Worm (Caenorhabditis elegans) whole organism, L2 larva: Measurements from ENCODE around the gene act-1.

ENCODE experiments used
- F13H6.1 ChIP-seq: sonication (generic microtip); optimal IDR thresholded peaks from 2 replicates; lab custom pipeline; 2016; ENCODE audit warnings: missing genetic modification characterization, missing compliant biosample characterization
- R02D3.7 ChIP-seq: fragments of 150-350 bp; optimal IDR thresholded peaks from 2 replicates; lab custom pipeline; 2014; ENCODE audit warnings: missing biosample characterization, missing genetic modification characterization
- ZK546.5 ChIP-seq: sonication (generic microtip); optimal IDR thresholded peaks from 2 replicates; lab custom pipeline; 2017; ENCODE audit warnings: missing biosample characterization, missing genetic modification characterization
- alr-1 ChIP-seq: fragments of 150-350 bp; optimal IDR thresholded peaks from 2 replicates; lab custom pipeline; 2014; ENCODE audit warnings: missing biosample characterization, missing genetic modification characterization
- ama-1 ChIP-seq: fragments of 150-350 bp; optimal IDR thresholded peaks from 2 replicates; lab custom pipeline; 2018; ENCODE audit warnings: inconsistent platforms
- blmp-1 ChIP-seq: sonication (generic microtip); optimal IDR thresholded peaks from 2 replicates; lab custom pipeline; 2017; ENCODE audit warnings: missing genetic modification characterization, mild to moderate bottlenecking, missing compliant biosample characterization, antibody characterized with exemption, moderate library complexity; ENCODE audit not compliant: insufficient read depth
- ceh-82 ChIP-seq: fragments of 150-350 bp; optimal IDR thresholded peaks from 2 replicates; lab custom pipeline; 2014; ENCODE audit warnings: missing biosample characterization, missing genetic modification characterization
- crh-2 ChIP-seq: sonication (generic microtip); optimal IDR thresholded peaks from 2 replicates; lab custom pipeline; 2017; ENCODE audit warnings: missing biosample characterization, missing genetic modification characterization
- dmd-4 ChIP-seq: sonication (generic microtip); optimal IDR thresholded peaks from 2 replicates; lab custom pipeline; 2017; ENCODE audit warnings: missing biosample characterization, missing genetic modification characterization
- elt-1 ChIP-seq: fragments of 150-350 bp; optimal IDR thresholded peaks from 2 replicates; lab custom pipeline; 2014; ENCODE audit warnings: missing biosample characterization, missing genetic modification characterization
- elt-3 ChIP-seq: sonication (generic microtip); optimal IDR thresholded peaks from 2 replicates; lab custom pipeline; 2017; ENCODE audit warnings: missing biosample characterization, missing genetic modification characterization
- fos-1 ChIP-seq: fragments of 150-350 bp; optimal IDR thresholded peaks from 2 replicates; lab custom pipeline; 2014; ENCODE audit warnings: missing biosample characterization, missing genetic modification characterization
- gmeb-1 ChIP-seq: fragments of 150-350 bp; optimal IDR thresholded peaks from 2 replicates; lab custom pipeline; 2014; ENCODE audit warnings: missing biosample characterization, missing genetic modification characterization
- lin-13 ChIP-seq: fragments of 150-350 bp; optimal IDR thresholded peaks from 2 replicates; lab custom pipeline; 2014; ENCODE audit warnings: missing biosample characterization, missing genetic modification reagents, missing genetic modification characterization
- mbf-1 ChIP-seq: sonication (generic microtip); optimal IDR thresholded peaks from 2 replicates; lab custom pipeline; 2017; ENCODE audit warnings: missing biosample characterization, missing genetic modification characterization
- mdl-1 ChIP-seq, 2 experiments: fragments of 150-350 bp in 1 of 2; sonication (generic microtip) in 1 of 2; optimal IDR thresholded peaks; 2 replicates each; lab custom pipeline; 2017; ENCODE audit warnings: missing biosample characterization in 2 of 2, missing genetic modification characterization in 2 of 2
- nhr-10 ChIP-seq: sonication (generic microtip); optimal IDR thresholded peaks from 2 replicates; lab custom pipeline; 2017; ENCODE audit warnings: missing biosample characterization, missing genetic modification characterization
- nhr-11 ChIP-seq: fragments of 150-350 bp; optimal IDR thresholded peaks from 2 replicates; lab custom pipeline; 2014; ENCODE audit warnings: missing biosample characterization, missing genetic modification characterization
- nhr-12 ChIP-seq: fragments of 150-350 bp; optimal IDR thresholded peaks from 2 replicates; lab custom pipeline; 2014; ENCODE audit warnings: missing biosample characterization, missing genetic modification characterization
- nhr-129 ChIP-seq: fragments of 150-350 bp; optimal IDR thresholded peaks from 2 replicates; lab custom pipeline; 2014; ENCODE audit warnings: missing biosample characterization, missing genetic modification characterization
- nhr-21 ChIP-seq: fragments of 150-350 bp; optimal IDR thresholded peaks from 2 replicates; lab custom pipeline; 2014; ENCODE audit warnings: missing biosample characterization, missing genetic modification characterization
- nhr-237 ChIP-seq: fragments of 150-350 bp; optimal IDR thresholded peaks from 2 replicates; lab custom pipeline; 2014; ENCODE audit warnings: missing biosample characterization, missing genetic modification characterization
- nhr-25 ChIP-seq: fragments of 150-350 bp; sonication (generic microtip); optimal IDR thresholded peaks from 3 replicates; lab custom pipeline; 2014; ENCODE audit warnings: missing biosample characterization, missing genetic modification characterization
- nhr-6 ChIP-seq: fragments of 150-350 bp; optimal IDR thresholded peaks from 2 replicates; lab custom pipeline; 2014; ENCODE audit warnings: missing biosample characterization, missing genetic modification characterization
- nhr-77 ChIP-seq: fragments of 150-350 bp; optimal IDR thresholded peaks from 2 replicates; lab custom pipeline; 2014; ENCODE audit warnings: missing biosample characterization, missing genetic modification characterization
- peb-1 ChIP-seq: fragments of 150-350 bp; optimal IDR thresholded peaks from 2 replicates; lab custom pipeline; 2014; ENCODE audit warnings: missing biosample characterization, missing genetic modification characterization
- sma-3 ChIP-seq: sonication (generic microtip); optimal IDR thresholded peaks from 2 replicates; lab custom pipeline; 2016; ENCODE audit warnings: missing genetic modification reagents, missing genetic modification characterization, missing compliant biosample characterization
- sma-9 ChIP-seq, 2 experiments: fragments of 150-350 bp in 1 of 2; sonication (generic microtip) in 1 of 2; optimal IDR thresholded peaks; 2 replicates each; lab custom pipeline; 2014 to 2016; ENCODE audit warnings: missing genetic modification characterization in 2 of 2, mild to moderate bottlenecking in 1 of 2, missing biosample characterization in 1 of 2, missing compliant biosample characterization in 1 of 2, missing genetic modification reagents in 1 of 2, moderate library complexity in 1 of 2
- unc-39 ChIP-seq: fragments of 150-350 bp; optimal IDR thresholded peaks from 2 replicates; lab custom pipeline; 2014; ENCODE audit warnings: missing biosample characterization, missing genetic modification characterization
- unc-55 ChIP-seq: fragments of 150-350 bp; sonication (generic microtip); optimal IDR thresholded peaks from 3 replicates; lab custom pipeline; 2014; ENCODE audit warnings: missing biosample characterization, missing genetic modification reagents, missing genetic modification characterization
- unc-62 ChIP-seq: fragments of 150-350 bp; optimal IDR thresholded peaks from 2 replicates; lab custom pipeline; 2014; ENCODE audit warnings: missing biosample characterization, missing genetic modification reagents, missing genetic modification characterization
- zag-1 ChIP-seq: fragments of 150-350 bp; optimal IDR thresholded peaks from 2 replicates; lab custom pipeline; 2014; ENCODE audit warnings: missing biosample characterization, missing genetic modification characterization
- ztf-1 ChIP-seq: fragments of 200-800 bp; sonication (Bioruptor generic); conservative IDR thresholded peaks from 2 replicates; pipeline ENCODE4 v1.3.6; 2022; ENCODE audit warnings: missing genetic modification characterization, missing compliant biosample characterization
- ztf-4 ChIP-seq: fragments of 150-350 bp; optimal IDR thresholded peaks from 2 replicates; lab custom pipeline; 2014; ENCODE audit warnings: missing biosample characterization, missing genetic modification characterization

Gene act-1

ce11 chrV:11070388-11070787 is 10.5 kb upstream of the act-1 start:
- TF ChIP-seq nhr-11 (tag; lab: Kevin White, UChicago) (no peak), zag-1 (tag; lab: Kevin White, UChicago) (no peak), gmeb-1 (no peak), dmd-4 (tag; lab: Kevin White, UChicago) (no peak), ceh-82 (no peak), elt-1 (tag; lab: Kevin White, UChicago) (no peak), nhr-10 (tag; lab: Kevin White, UChicago) (no peak), nhr-237 (tag; lab: Kevin White, UChicago) (no peak), nhr-12 (no peak), crh-2 (peak; percentile 22), alr-1 (tag; lab: Kevin White, UChicago) (no peak), R02D3.7 (no peak), ztf-4 (tag; lab: Kevin White, UChicago) (no peak), ztf-1 (GFP tag; lab: Robert Waterston, UW) (no peak), blmp-1 (tag; lab: Kevin White, UChicago) (peak; percentile 81), ZK546.5 (tag; lab: Kevin White, UChicago) (no peak), fos-1 (tag; lab: Kevin White, UChicago) (peak; percentile 17), unc-62 (no peak), peb-1 (tag; lab: Kevin White, UChicago) (no peak), F13H6.1 (no peak), nhr-77 (tag; lab: Kevin White, UChicago) (no peak), mbf-1 (tag; lab: Kevin White, UChicago) (no peak), unc-39 (tag; lab: Kevin White, UChicago) (no peak), elt-3 (tag; lab: Kevin White, UChicago) (no peak), nhr-25 (tag; lab: Kevin White, UChicago) (peak; percentile 75), ama-1 (lab: Kevin White, UChicago) (no peak), sma-3 (peak; percentile 7), nhr-21 (tag; lab: Kevin White, UChicago) (peak; percentile 12)

- TF ChIP-seq nhr-237 (tag; lab: Kevin White, UChicago): no peak
- no peak for TF ChIP-seq ztf-1 (GFP tag; lab: Robert Waterston, UW)
- no peak for TF ChIP-seq lin-13 (GFP tag; lab: Kevin White, UChicago)
- no peak for TF ChIP-seq mdl-1 (tag; optimal IDR thresholded peaks at IDR 0.05; lab: Kevin White, UChicago)
- TF ChIP-seq nhr-6 (tag; lab: Kevin White, UChicago): no peak
- no peak for TF ChIP-seq zag-1 (tag; lab: Kevin White, UChicago)
- no peak for TF ChIP-seq unc-55 (GFP tag; lab: Kevin White, UChicago)
- no peak for TF ChIP-seq R02D3.7
- TF ChIP-seq dmd-4 (tag; lab: Kevin White, UChicago): no peak
- TF ChIP-seq peb-1 (tag; lab: Kevin White, UChicago): no peak
Observed at ce11 chrV:11071453-11071852, 9.4 kb upstream of the act-1 start.

- TF ChIP-seq nhr-129 (tag; lab: Kevin White, UChicago): peak; percentile 20
- TF ChIP-seq elt-3 (tag; lab: Kevin White, UChicago): no peak
- peak; percentile 25 for TF ChIP-seq sma-9 (GFP tag; optimal IDR thresholded peaks at IDR 0.05; lab: Kevin White, UChicago)
- TF ChIP-seq sma-9 (tag; optimal IDR thresholded peaks at IDR 0.05; lab: Kevin White, UChicago): no peak
- TF ChIP-seq, all 48 proteins: peak for 2
Observed at ce11 chrV:11073354-11073753, 7.5 kb upstream of the act-1 start.

ce11 chrV:11074448-11074847 is 6.4 kb upstream of the act-1 start, which contains the start of gene act-3:
TSS of gene act-3 (minus strand) at chrV:11074498.
- TF ChIP-seq nhr-129 (tag; lab: Kevin White, UChicago) (peak; percentile 39), F13H6.1 (peak; percentile 44), ztf-4 (tag; lab: Kevin White, UChicago) (no peak), sma-9 (GFP tag; optimal IDR thresholded peaks at IDR 0.05; lab: Kevin White, UChicago) (peak; percentile 16), sma-9 (tag; optimal IDR thresholded peaks at IDR 0.05; lab: Kevin White, UChicago) (no peak)
